Worm (Caenorhabditis elegans) whole organism, young adult: ENCODE measurements around the gene dhc-3.

ENCODE experiments used
- B0336.3 ChIP-seq: fragments of 200-800 bp; sonication (Bioruptor generic); IDR thresholded peaks from 2 replicates; pipeline ENCODE4 v1.3.6; 2022; ENCODE audit warnings: missing genetic modification characterization, missing compliant biosample characterization
- F37B4.10 ChIP-seq: fragments of 200-800 bp; sonication (Bioruptor generic); IDR thresholded peaks from 2 replicates; pipeline ENCODE4 v1.3.6; 2022; ENCODE audit warnings: missing genetic modification characterization, missing compliant biosample characterization
- F39B2.1 ChIP-seq: fragments of 200-800 bp; sonication (Bioruptor generic); IDR thresholded peaks from 2 replicates; pipeline ENCODE4 v1.3.6; 2022; ENCODE audit warnings: missing genetic modification reagents, missing genetic modification characterization, missing compliant biosample characterization
- F55B11.4 ChIP-seq: sonication (generic microtip); optimal IDR thresholded peaks from 2 replicates; lab custom pipeline; 2016; ENCODE audit warnings: missing compliant biosample characterization, missing genetic modification characterization, borderline replicate concordance; ENCODE audit not compliant: insufficient read depth
- F57A8.1 ChIP-seq: fragments of 200-800 bp; sonication (Bioruptor generic); optimal IDR thresholded peaks from 2 replicates; lab custom pipeline; 2018; ENCODE audit warnings: mild to moderate bottlenecking, missing genetic modification characterization, moderate library complexity, missing compliant biosample characterization
- K11D2.4 ChIP-seq: fragments of 200-800 bp; sonication (Bioruptor generic); IDR thresholded peaks from 2 replicates; pipeline ENCODE4 v1.3.6; 2022; ENCODE audit warnings: missing genetic modification reagents, missing genetic modification characterization, missing compliant biosample characterization
- K12H6.12 ChIP-seq: fragments of 200-800 bp; sonication (Bioruptor generic); optimal IDR thresholded peaks from 2 replicates; lab custom pipeline; 2018; ENCODE audit warnings: mild to moderate bottlenecking, missing genetic modification characterization, missing compliant biosample characterization
- T26A5.8 ChIP-seq: sonication (generic microtip); optimal IDR thresholded peaks from 2 replicates; lab custom pipeline; 2016; ENCODE audit warnings: missing genetic modification characterization, missing compliant biosample characterization
- ZK185.1 ChIP-seq: sonication (generic microtip); optimal IDR thresholded peaks from 2 replicates; lab custom pipeline; 2016; ENCODE audit warnings: mild to moderate bottlenecking, missing genetic modification characterization, missing compliant biosample characterization; ENCODE audit not compliant: poor library complexity, severe bottlenecking
- aptf-2 ChIP-seq: fragments of 200-800 bp; sonication (Bioruptor generic); conservative IDR thresholded peaks from 2 replicates; pipeline ENCODE4 v1.3.6; 2022; ENCODE audit warnings: missing genetic modification reagents, missing genetic modification characterization, missing compliant biosample characterization
- aptf-3 ChIP-seq: fragments of 200-800 bp; sonication (Bioruptor generic); IDR thresholded peaks from 2 replicates; pipeline ENCODE4 v1.3.6; 2022; ENCODE audit warnings: missing genetic modification characterization, missing compliant biosample characterization
- ceh-100 ChIP-seq: fragments of 200-800 bp; sonication (Bioruptor generic); IDR thresholded peaks from 2 replicates; pipeline ENCODE4 v1.3.6; 2022; ENCODE audit warnings: missing genetic modification reagents, missing genetic modification characterization, missing compliant biosample characterization
- ceh-58 ChIP-seq: fragments of 200-800 bp; sonication (Bioruptor generic); IDR thresholded peaks from 2 replicates; pipeline ENCODE4 v1.3.6; 2022; ENCODE audit warnings: missing genetic modification characterization, missing compliant biosample characterization
- chd-7 ChIP-seq: sonication (generic microtip); optimal IDR thresholded peaks from 2 replicates; lab custom pipeline; 2016; ENCODE audit warnings: mild to moderate bottlenecking, missing genetic modification characterization, moderate library complexity, missing compliant biosample characterization
- die-1 ChIP-seq: sonication (generic microtip); optimal IDR thresholded peaks from 2 replicates; lab custom pipeline; 2016; ENCODE audit warnings: missing genotype, mild to moderate bottlenecking, missing genetic modification characterization, missing compliant biosample characterization
- efl-1 ChIP-seq: fragments of 150-350 bp; optimal IDR thresholded peaks from 2 replicates; lab custom pipeline; 2014; ENCODE audit warnings: missing biosample characterization, missing genetic modification reagents, missing genetic modification characterization
- ets-4 ChIP-seq: fragments of 200-800 bp; sonication (Bioruptor generic); optimal IDR thresholded peaks from 2 replicates; lab custom pipeline; 2018; ENCODE audit warnings: mild to moderate bottlenecking, missing genetic modification characterization, missing compliant biosample characterization
- fkh-3 ChIP-seq: sonication (generic microtip); optimal IDR thresholded peaks from 2 replicates; lab custom pipeline; 2016; ENCODE audit warnings: mild to moderate bottlenecking, missing genetic modification characterization, missing compliant biosample characterization
- gei-17 ChIP-seq: fragments of 200-800 bp; sonication (Bioruptor generic); optimal IDR thresholded peaks from 2 replicates; lab custom pipeline; 2018; ENCODE audit warnings: mild to moderate bottlenecking, missing genetic modification characterization, missing compliant biosample characterization
- lir-1 ChIP-seq: fragments of 200-800 bp; sonication (Bioruptor generic); conservative IDR thresholded peaks from 2 replicates; pipeline ENCODE4 v1.3.6; 2022; ENCODE audit warnings: missing genetic modification reagents, missing genetic modification characterization, missing compliant biosample characterization
- madf-3 ChIP-seq: fragments of 200-800 bp; sonication (Bioruptor generic); IDR thresholded peaks from 2 replicates; pipeline ENCODE4 v1.3.6; 2022; ENCODE audit warnings: missing genetic modification reagents, missing genetic modification characterization, missing compliant biosample characterization
- madf-6 ChIP-seq: fragments of 200-800 bp; sonication (Bioruptor generic); IDR thresholded peaks from 2 replicates; pipeline ENCODE4 v1.3.6; 2022; ENCODE audit warnings: missing genetic modification reagents, missing genetic modification characterization, missing compliant biosample characterization
- madf-8 ChIP-seq: fragments of 200-800 bp; sonication (Bioruptor generic); conservative IDR thresholded peaks from 2 replicates; pipeline ENCODE4 v1.3.6; 2022; ENCODE audit warnings: missing genetic modification reagents, missing genetic modification characterization, missing compliant biosample characterization
- nfya-2 ChIP-seq: fragments of 200-800 bp; sonication (Bioruptor generic); IDR thresholded peaks from 2 replicates; pipeline ENCODE4 v1.3.6; 2022; ENCODE audit warnings: missing genetic modification reagents, missing genetic modification characterization, missing compliant biosample characterization
- nfyb-1 ChIP-seq: fragments of 200-800 bp; sonication (Bioruptor generic); IDR thresholded peaks from 2 replicates; pipeline ENCODE4 v1.3.6; 2022; ENCODE audit warnings: missing genetic modification reagents, missing genetic modification characterization, missing compliant biosample characterization
- nhr-27 ChIP-seq: fragments of 200-800 bp; sonication (Bioruptor generic); optimal IDR thresholded peaks from 2 replicates; lab custom pipeline; 2018; ENCODE audit warnings: mild to moderate bottlenecking, missing genetic modification characterization, moderate library complexity, missing compliant biosample characterization
- nhr-80 ChIP-seq: sonication (generic microtip); optimal IDR thresholded peaks from 2 replicates; lab custom pipeline; 2016; ENCODE audit warnings: missing genetic modification characterization, missing compliant biosample characterization
- pha-4 ChIP-seq: fragments of 150-350 bp; sonication (generic microtip); optimal IDR thresholded peaks from 2 replicates; lab custom pipeline; 2014; ENCODE audit warnings: missing biosample characterization, missing genetic modification reagents, missing genetic modification characterization
- sea-2 ChIP-seq: fragments of 200-800 bp; sonication (Bioruptor generic); IDR thresholded peaks from 2 replicates; pipeline ENCODE4 v1.3.6; 2022; ENCODE audit warnings: missing genetic modification characterization, missing compliant biosample characterization
- snpc-4 ChIP-seq, 5 experiments: fragments of 150-350 bp in 1 of 5; sonication (generic microtip) in 4 of 5; optimal IDR thresholded peaks; 2 replicates each; lab custom pipeline; 2014 to 2018; ENCODE audit warnings: missing genetic modification characterization in 5 of 5, missing biosample characterization in 3 of 5, antibody characterized with exemption in 2 of 5, mild to moderate bottlenecking in 2 of 5, missing compliant biosample characterization in 2 of 5, missing genotype in 2 of 5, moderate library complexity in 2 of 5, missing genetic modification reagents in 1 of 5
- tbp1 ChIP-seq: fragments of 200-800 bp; sonication (Bioruptor generic); optimal IDR thresholded peaks from 2 replicates; lab custom pipeline; 2018; ENCODE audit warnings: mild to moderate bottlenecking, missing genetic modification characterization, missing compliant biosample characterization
- unc-62 ChIP-seq: fragments of 150-350 bp; optimal IDR thresholded peaks from 2 replicates; lab custom pipeline; 2014; ENCODE audit warnings: missing biosample characterization, missing genetic modification reagents, missing genetic modification characterization
- zfh-2 ChIP-seq: fragments of 200-800 bp; sonication (Bioruptor generic); conservative IDR thresholded peaks from 2 replicates; pipeline ENCODE4 v1.3.6; 2022; ENCODE audit warnings: missing genetic modification reagents, missing genetic modification characterization, missing compliant biosample characterization

Gene dhc-3

DNA sequence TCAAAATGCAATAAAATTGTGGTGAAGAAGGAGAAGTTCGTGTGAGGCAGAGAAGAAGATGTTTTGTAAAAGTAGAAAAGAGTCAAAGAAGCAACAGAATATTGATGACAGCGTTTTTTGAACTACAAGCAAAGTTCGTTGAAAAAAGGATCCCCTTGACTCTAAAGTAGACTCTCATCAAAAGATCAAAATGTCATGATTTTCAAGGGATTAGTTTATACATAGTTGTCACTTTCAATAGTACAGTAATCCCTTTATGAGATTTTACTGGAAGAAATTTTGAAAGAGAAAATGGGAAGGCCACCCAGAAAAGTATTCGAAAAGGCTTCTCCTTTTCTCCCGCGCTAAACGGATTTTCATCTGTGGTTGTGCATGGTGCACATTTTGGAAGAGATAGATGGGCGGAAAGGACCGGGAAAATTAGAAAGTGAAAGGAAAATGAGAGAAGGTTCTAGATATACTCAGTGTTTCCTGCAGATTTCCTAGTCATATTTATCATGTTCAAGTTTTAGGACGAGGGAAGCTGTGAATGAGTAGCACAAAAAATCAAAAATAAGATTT, 25.8 kb upstream of the dhc-3 start:
- TF ChIP-seq aptf-3 (no peak), nfyb-1 (GFP tag; lab: Robert Waterston, UW) (no peak), ceh-58 (GFP tag; lab: Robert Waterston, UW) (no peak), nhr-80 (tag; lab: Kevin White, UChicago) (no peak), aptf-2 (GFP tag; lab: Robert Waterston, UW) (no peak), madf-6 (GFP tag; lab: Robert Waterston, UW) (no peak), die-1 (tag; lab: Kevin White, UChicago) (no peak)

DNA sequence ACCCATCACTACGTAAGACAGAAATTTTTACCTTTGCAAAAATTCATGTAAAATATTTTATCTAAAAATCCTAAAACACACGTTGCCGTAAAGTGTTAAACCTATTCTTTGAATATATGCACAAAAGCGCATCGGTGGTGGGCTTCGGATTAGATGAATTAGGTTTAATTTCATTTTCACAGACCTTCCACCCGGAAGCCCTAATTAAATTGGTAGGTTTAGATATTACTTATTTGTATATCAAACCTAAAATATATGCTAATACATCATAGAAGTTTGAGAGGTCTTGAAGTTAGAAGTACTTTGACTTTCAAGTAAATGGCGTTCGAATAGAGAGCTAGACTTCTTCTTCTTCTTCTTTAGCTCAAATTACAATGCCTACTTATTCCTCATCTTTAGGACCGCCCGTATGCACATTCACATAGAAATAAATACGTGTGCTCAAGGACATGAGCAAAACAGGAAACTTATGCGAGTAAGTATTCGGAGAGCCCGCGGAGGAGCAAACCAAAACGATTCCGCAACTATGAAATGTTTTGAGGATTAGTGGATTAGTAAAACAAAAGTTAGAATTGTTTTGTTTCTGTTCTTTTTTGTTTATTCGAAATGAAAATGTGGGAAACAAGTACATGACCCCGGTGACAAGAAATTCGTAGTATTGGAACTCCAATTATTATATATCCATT, 24.1 kb upstream of the dhc-3 start:
- TF ChIP-seq die-1 (tag; lab: Kevin White, UChicago) (no peak), T26A5.8 (no peak), unc-62 (GFP tag; lab: Kevin White, UChicago) (no peak), F37B4.10 (GFP tag; lab: Robert Waterston, UW) (no peak), tbp1 (GFP tag; lab: Kevin White, UChicago) (no peak), sea-2 (GFP tag; lab: Robert Waterston, UW) (no peak), aptf-3 (no peak)

DNA sequence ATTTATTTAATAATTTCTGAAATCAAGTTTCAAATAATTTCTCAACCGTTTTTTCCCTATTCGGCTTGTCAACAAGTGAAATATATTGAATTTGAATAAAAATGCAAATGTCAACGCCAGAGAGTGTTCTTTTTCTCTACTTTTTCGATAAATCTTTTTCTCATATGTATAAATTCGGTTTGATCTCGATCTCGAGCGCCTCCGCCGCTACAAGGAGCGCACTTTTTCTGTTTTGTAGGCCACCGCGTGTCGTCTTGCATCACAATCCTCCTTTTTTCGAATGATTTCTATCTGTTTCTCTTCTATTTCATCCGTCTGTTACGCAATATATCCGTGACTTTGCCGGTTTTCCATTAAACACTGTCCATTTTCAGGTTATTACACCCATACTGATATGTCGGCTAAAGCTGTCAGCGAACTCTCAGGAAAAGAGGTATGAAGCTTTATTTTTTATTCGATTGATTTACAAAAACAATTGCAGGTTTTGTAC, 22.6 kb upstream of the dhc-3 start, which contains the start of gene acly-2:
TSS of gene acly-2 (plus strand) at position 375 of the 490 bp plus-strand sequence.
- TF ChIP-seq snpc-4 (GFP tag; optimal IDR thresholded peaks at IDR 0.05; lab: Kevin White, UChicago) (no peak), snpc-4 (tag; optimal IDR thresholded peaks at IDR 0.05; lab: Kevin White, UChicago) (peak in 1 of 4 experiments; percentile 27), madf-8 (GFP tag; lab: Robert Waterston, UW) (peak; percentile 18; the same call in 1 of the 2 replicates), efl-1 (peak; percentile 54), F57A8.1 (GFP tag; lab: Kevin White, UChicago) (no peak), madf-6 (GFP tag; lab: Robert Waterston, UW) (peak; percentile 59)

DNA sequence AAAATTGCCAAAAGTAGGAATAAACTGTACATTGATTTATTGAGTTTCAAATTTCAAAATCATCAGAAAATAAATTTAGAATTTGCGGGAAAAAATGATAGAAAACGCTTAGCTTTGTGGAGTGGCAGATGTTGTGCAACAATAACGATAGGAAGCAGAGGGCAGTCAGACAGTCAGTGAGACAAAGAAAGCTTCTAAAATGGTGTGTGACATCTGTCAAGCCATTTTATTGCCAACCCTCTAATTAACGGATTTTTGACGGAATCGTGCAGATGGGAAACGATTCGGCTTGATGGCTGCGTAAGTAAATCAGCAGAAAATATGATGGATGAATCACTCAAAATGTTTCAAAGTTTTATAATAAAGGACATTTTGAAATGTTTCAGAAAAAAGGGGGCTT, 18.7 kb upstream of the dhc-3 start, which contains the start of gene max-1:
TSS of gene max-1 (minus strand) at position 124 of the 400 bp plus-strand sequence.
- TF ChIP-seq K12H6.12 (tag; lab: Kevin White, UChicago), result no peak
- TF ChIP-seq lir-1 (GFP tag; lab: Robert Waterston, UW), result no peak
- TF ChIP-seq B0336.3, result 0 out of 2 replicates have a peak, but pooled peaks have one; percentile 12
- 0 out of 2 replicates have a peak, but pooled peaks have one; percentile 63 for TF ChIP-seq madf-3
- TF ChIP-seq K11D2.4 (GFP tag; lab: Robert Waterston, UW), result no peak
- no peak for TF ChIP-seq zfh-2 (GFP tag; lab: Robert Waterston, UW)
- TF ChIP-seq ZK185.1 (tag; lab: Kevin White, UChicago), result no peak
- TF ChIP-seq nfya-2 (GFP tag; lab: Robert Waterston, UW), result no peak
- no peak for TF ChIP-seq nhr-27 (tag; lab: Kevin White, UChicago)
- no peak for TF ChIP-seq chd-7 (tag; lab: Kevin White, UChicago)
- no peak for TF ChIP-seq fkh-3 (tag; lab: Kevin White, UChicago)
- TF ChIP-seq pha-4 (tag; lab: Kevin White, UChicago), result no peak
- TF ChIP-seq F39B2.1, result no peak
- TF ChIP-seq ets-4 (GFP tag; lab: Kevin White, UChicago), result no peak
- no peak for TF ChIP-seq F55B11.4 (tag; lab: Kevin White, UChicago)
- TF ChIP-seq gei-17 (GFP tag; lab: Kevin White, UChicago), result no peak
- no peak for TF ChIP-seq ceh-100 (GFP tag; lab: Robert Waterston, UW)
- TF ChIP-seq, all 124 proteins: peak for 2
